Worm (Caenorhabditis elegans) whole organism, L2 larva: ENCODE results near the gene catp-5.

Experiments used
- Y55F3AM.14 ChIP-seq: fragments of 200-800 bp; sonication (Bioruptor generic); optimal IDR thresholded peaks from 2 replicates; lab custom pipeline; 2018; ENCODE audit warnings: mild to moderate bottlenecking, missing genetic modification characterization, missing compliant biosample characterization
- aly-2 ChIP-seq: fragments of 150-350 bp; optimal IDR thresholded peaks from 2 replicates; lab custom pipeline; 2014; ENCODE audit warnings: missing biosample characterization, missing genetic modification characterization
- crh-2 ChIP-seq: sonication (generic microtip); optimal IDR thresholded peaks from 2 replicates; lab custom pipeline; 2017; ENCODE audit warnings: missing biosample characterization, missing genetic modification characterization
- elt-3 ChIP-seq: sonication (generic microtip); optimal IDR thresholded peaks from 2 replicates; lab custom pipeline; 2017; ENCODE audit warnings: missing biosample characterization, missing genetic modification characterization
- gmeb-1 ChIP-seq: fragments of 150-350 bp; optimal IDR thresholded peaks from 2 replicates; lab custom pipeline; 2014; ENCODE audit warnings: missing biosample characterization, missing genetic modification characterization
- lin-39 ChIP-seq: fragments of 150-350 bp; optimal IDR thresholded peaks from 2 replicates; lab custom pipeline; 2014; ENCODE audit warnings: missing biosample characterization, missing genetic modification reagents, missing genetic modification characterization
- nhr-25 ChIP-seq: fragments of 150-350 bp; sonication (generic microtip); optimal IDR thresholded peaks from 3 replicates; lab custom pipeline; 2014; ENCODE audit warnings: missing biosample characterization, missing genetic modification characterization
- nhr-77 ChIP-seq: fragments of 150-350 bp; optimal IDR thresholded peaks from 2 replicates; lab custom pipeline; 2014; ENCODE audit warnings: missing biosample characterization, missing genetic modification characterization
- zag-1 ChIP-seq: fragments of 150-350 bp; optimal IDR thresholded peaks from 2 replicates; lab custom pipeline; 2014; ENCODE audit warnings: missing biosample characterization, missing genetic modification characterization
- ztf-11 ChIP-seq: sonication (generic microtip); optimal IDR thresholded peaks from 2 replicates; lab custom pipeline; 2017; ENCODE audit warnings: missing biosample characterization, missing genetic modification characterization

DNA sequence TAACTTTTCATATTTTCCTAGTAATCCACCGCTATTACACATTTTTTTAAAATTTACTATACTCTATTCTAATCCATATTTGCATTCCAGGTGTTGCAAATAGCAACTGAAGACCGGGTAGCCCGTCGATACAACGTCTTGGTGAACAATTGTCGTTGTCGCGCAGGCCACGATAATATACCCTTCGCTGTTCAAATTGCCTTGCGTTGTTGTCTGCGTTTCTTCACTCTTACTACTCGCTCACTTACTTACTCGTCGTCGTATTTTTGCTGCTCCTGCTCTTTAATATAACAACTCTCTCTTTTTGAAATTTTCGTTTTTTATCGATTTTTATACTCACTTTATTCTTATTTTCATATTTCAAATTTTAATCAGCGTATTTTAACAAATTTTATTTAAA is 5.2 kb upstream of the catp-5 start, which contains the start of gene K07E3.2:
- TF ChIP-seq crh-2 (peak; percentile 34), lin-39 (no peak), aly-2 (tag; lab: Kevin White, UChicago) (no peak), Y55F3AM.14 (no peak), zag-1 (tag; lab: Kevin White, UChicago) (no peak), gmeb-1 (no peak), elt-3 (tag; lab: Kevin White, UChicago) (no peak), nhr-25 (tag; lab: Kevin White, UChicago) (peak; percentile 5), ztf-11 (no peak), nhr-77 (tag; lab: Kevin White, UChicago) (no peak)
